Worm (Caenorhabditis elegans) whole organism, midembryonic: ENCODE measurements around the gene grl-13.

ENCODE experiments used
- T22C8.4 ChIP-seq: fragments of 200-800 bp; sonication (Bioruptor generic); IDR thresholded peaks from 2 replicates; pipeline ENCODE4 v1.3.6; 2022; ENCODE audit warnings: missing genetic modification characterization, missing compliant biosample characterization
- cog-1 ChIP-seq: sonication (generic microtip); optimal IDR thresholded peaks from 2 replicates; lab custom pipeline; 2016; ENCODE audit warnings: missing genetic modification characterization, missing compliant biosample characterization
- flt-1 ChIP-seq: fragments of 200-800 bp; sonication (Bioruptor generic); IDR thresholded peaks from 2 replicates; pipeline ENCODE4 v1.3.6; 2022; ENCODE audit warnings: missing genetic modification characterization, missing compliant biosample characterization
- klf-2 ChIP-seq: fragments of 200-800 bp; sonication (Bioruptor generic); conservative IDR thresholded peaks from 2 replicates; pipeline ENCODE4 v1.3.6; 2022; ENCODE audit warnings: missing genetic modification reagents, missing genetic modification characterization, missing compliant biosample characterization
- med-1 ChIP-seq: sonication (generic microtip); optimal IDR thresholded peaks from 2 replicates; lab custom pipeline; 2017; ENCODE audit warnings: missing genetic modification characterization, mild to moderate bottlenecking, missing compliant biosample characterization, antibody characterized with exemption, missing genetic modification reagents; ENCODE audit not compliant: insufficient read depth
- ref-1 ChIP-seq: fragments of 200-800 bp; sonication (Bioruptor generic); conservative IDR thresholded peaks from 2 replicates; pipeline ENCODE4 v1.3.6; 2022; ENCODE audit warnings: missing genetic modification reagents, missing genetic modification characterization, missing compliant biosample characterization
- tab-1 ChIP-seq: fragments of 200-800 bp; sonication (Bioruptor generic); IDR thresholded peaks from 2 replicates; pipeline ENCODE4 v1.3.6; 2022; ENCODE audit warnings: missing genetic modification characterization, missing compliant biosample characterization
- ztf-23 ChIP-seq: fragments of 200-800 bp; sonication (Bioruptor generic); IDR thresholded peaks from 2 replicates; pipeline ENCODE4 v1.3.6; 2022; ENCODE audit warnings: missing genetic modification reagents, missing genetic modification characterization, missing compliant biosample characterization
- ztf-29 ChIP-seq: fragments of 200-800 bp; sonication (Bioruptor generic); IDR thresholded peaks from 2 replicates; pipeline ENCODE4 v1.3.6; 2022; ENCODE audit warnings: missing genetic modification reagents, missing genetic modification characterization, missing compliant biosample characterization

grl-13 gene

ce11 chrV:4370515-4370914, 6.1 kb upstream of the grl-13 start:
- TF ChIP-seq tab-1 (GFP tag; lab: Robert Waterston, UW) (no peak), T22C8.4 (GFP tag; lab: Robert Waterston, UW) (no peak), flt-1 (no peak), ztf-23 (GFP tag; lab: Robert Waterston, UW) (no peak), klf-2 (GFP tag; lab: Robert Waterston, UW) (no peak), ztf-29 (no peak), cog-1 (tag; lab: Kevin White, UChicago) (no peak), ref-1 (GFP tag; lab: Robert Waterston, UW) (no peak), med-1 (GFP tag; lab: Kevin White, UChicago) (no peak)

DNA sequence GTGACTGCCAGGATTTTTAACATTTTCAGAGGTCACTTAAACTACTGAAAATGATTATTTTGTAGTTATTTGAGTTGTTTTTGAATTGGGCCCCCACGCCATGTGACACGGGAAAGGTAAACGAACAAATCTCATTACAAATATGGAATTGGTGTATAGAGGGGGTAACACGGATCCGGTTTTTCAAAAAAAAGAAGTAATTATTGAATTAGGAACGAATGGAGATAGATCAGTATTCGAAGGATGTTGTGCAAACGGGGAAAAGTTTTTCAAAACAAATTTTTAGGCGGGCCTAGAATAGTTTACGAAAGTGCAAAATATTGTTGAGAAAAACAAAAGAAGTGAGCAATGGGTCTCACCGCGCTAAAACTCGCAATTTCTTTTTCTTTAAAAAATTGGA, 2.0 kb upstream of the grl-13 start, which contains the start of gene F32D1.11:
Gene F32D1.11, minus strand, starts transcription at position 101 of the 400 bp plus-strand sequence.
- TF ChIP-seq ztf-29 (no peak), med-1 (GFP tag; lab: Kevin White, UChicago) (no peak)

- TF ChIP-seq ztf-23 (GFP tag; lab: Robert Waterston, UW) (no peak), ztf-29 (no peak), ref-1 (GFP tag; lab: Robert Waterston, UW) (no peak), T22C8.4 (GFP tag; lab: Robert Waterston, UW) (no peak), med-1 (GFP tag; lab: Kevin White, UChicago) (no peak), flt-1 (no peak), tab-1 (GFP tag; lab: Robert Waterston, UW) (no peak), cog-1 (tag; lab: Kevin White, UChicago) (no peak), klf-2 (GFP tag; lab: Robert Waterston, UW) (no peak)
These were observed 2.9 kb downstream of the grl-13 start, which contains the start of gene F32D1.3 for ce11 chrV:4361505-4361904. TSS of gene F32D1.3 (minus strand) at chrV:4361569.

ce11 chrV:4360018-4360417, 4.4 kb downstream of the grl-13 start:
- no peak for TF ChIP-seq klf-2 (GFP tag; lab: Robert Waterston, UW)
- TF ChIP-seq T22C8.4 (GFP tag; lab: Robert Waterston, UW) = no peak
- TF ChIP-seq tab-1 (GFP tag; lab: Robert Waterston, UW) = no peak
- TF ChIP-seq ztf-23 (GFP tag; lab: Robert Waterston, UW) = no peak
- no peak for TF ChIP-seq ztf-29
- no peak for TF ChIP-seq ref-1 (GFP tag; lab: Robert Waterston, UW)
- no peak for TF ChIP-seq cog-1 (tag; lab: Kevin White, UChicago)
- no peak for TF ChIP-seq flt-1
- no peak for TF ChIP-seq med-1 (GFP tag; lab: Kevin White, UChicago)

- TF ChIP-seq tab-1 (GFP tag; lab: Robert Waterston, UW) (no peak), ztf-29 (no peak), cog-1 (tag; lab: Kevin White, UChicago) (no peak)
These were observed 5.3 kb downstream of the grl-13 start for ce11 chrV:4359127-4359526.

- TF ChIP-seq cog-1 (tag; lab: Kevin White, UChicago) = peak; percentile 11
- TF ChIP-seq tab-1 (GFP tag; lab: Robert Waterston, UW) = no peak
These were observed 7.0 kb downstream of the grl-13 start for ce11 chrV:4357369-4357768.

DNA sequence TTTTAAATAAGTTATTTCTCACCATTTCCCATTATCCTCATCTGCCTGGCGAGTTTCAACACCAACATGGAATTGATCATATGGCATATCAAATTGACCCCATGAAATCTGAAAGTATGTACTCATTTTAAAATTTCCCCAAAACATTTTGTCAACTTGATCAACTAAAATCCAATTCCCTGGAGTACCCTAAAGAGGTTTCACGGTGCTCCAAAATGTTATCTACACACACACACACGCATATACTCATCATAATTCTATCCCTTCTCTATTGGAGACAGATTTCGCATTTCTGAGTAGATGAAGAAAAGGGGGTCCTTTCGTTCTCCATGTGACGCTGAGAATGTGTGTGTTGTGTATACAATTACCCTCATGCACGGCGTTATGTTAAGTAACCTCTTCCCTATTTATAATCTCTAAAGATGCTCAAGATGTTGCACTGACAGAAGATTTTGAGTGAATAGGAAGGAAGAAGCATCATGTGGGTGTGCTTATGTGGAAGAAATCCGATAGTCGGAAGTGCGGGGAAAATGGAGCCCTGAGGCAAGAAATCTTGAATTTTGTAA, 8.3 kb downstream of the grl-13 start:
- TF ChIP-seq flt-1 (no peak), ref-1 (GFP tag; lab: Robert Waterston, UW) (no peak), klf-2 (GFP tag; lab: Robert Waterston, UW) (no peak), cog-1 (tag; lab: Kevin White, UChicago) (no peak), T22C8.4 (GFP tag; lab: Robert Waterston, UW) (no peak), ztf-29 (no peak)

ce11 chrV:4346799-4347198, 17.6 kb downstream of the grl-13 start, which contains the start of gene mcm-7:
TSS of gene mcm-7 (plus strand) at chrV:4347166.
- TF ChIP-seq T22C8.4 (GFP tag; lab: Robert Waterston, UW) (no peak), med-1 (GFP tag; lab: Kevin White, UChicago) (no peak), ref-1 (GFP tag; lab: Robert Waterston, UW) (no peak)

DNA sequence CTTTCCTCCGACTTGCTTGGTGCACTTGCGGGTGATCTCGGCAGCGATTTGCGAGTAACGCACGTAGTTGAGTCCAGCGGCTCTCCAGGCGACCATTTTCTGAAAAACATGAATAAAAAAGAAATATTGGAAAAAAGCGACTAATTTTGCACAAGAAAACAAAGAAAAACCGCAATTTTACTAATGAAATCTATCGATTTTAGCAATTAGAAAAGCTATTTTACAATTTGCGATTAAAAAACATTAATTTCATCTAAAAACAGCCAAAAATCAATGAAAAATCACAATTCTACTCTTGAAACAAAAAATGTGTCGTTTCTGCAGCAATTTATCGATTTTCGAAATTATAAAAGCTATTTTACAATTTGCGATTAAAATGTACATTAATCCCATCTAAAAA, 18.1 kb downstream of the grl-13 start, which contains the start of gene hpo-18:
Gene hpo-18, minus strand, starts transcription at position 101 of the 400 bp plus-strand sequence.
- TF ChIP-seq ztf-29 (no peak), flt-1 (no peak), ref-1 (GFP tag; lab: Robert Waterston, UW) (no peak), ztf-23 (GFP tag; lab: Robert Waterston, UW) (no peak), T22C8.4 (GFP tag; lab: Robert Waterston, UW) (no peak), klf-2 (GFP tag; lab: Robert Waterston, UW) (no peak), med-1 (GFP tag; lab: Kevin White, UChicago) (no peak), tab-1 (GFP tag; lab: Robert Waterston, UW) (no peak), cog-1 (tag; lab: Kevin White, UChicago) (no peak)

DNA sequence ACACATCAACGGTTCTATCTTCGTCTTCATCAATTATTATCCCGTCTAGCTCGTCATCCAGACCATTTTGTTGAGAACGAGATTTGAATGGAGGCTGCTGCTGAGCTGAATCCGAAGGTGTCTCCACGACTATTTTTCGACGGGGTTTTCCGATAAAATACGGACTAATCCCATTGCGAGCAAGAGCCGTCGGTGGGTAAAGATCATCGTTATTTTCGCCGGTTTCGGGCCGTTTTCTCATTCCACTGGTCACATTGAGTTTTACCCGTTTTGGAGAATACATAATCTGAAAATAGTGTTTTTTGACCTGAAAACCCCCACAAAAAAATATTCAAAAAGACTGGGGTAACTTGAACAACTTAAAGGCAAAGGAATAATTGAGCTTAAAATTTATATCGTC, 18.7 kb downstream of the grl-13 start, which contains the start of gene figl-1:
Gene figl-1, minus strand, starts transcription at position 286 of the 400 bp plus-strand sequence.
- TF ChIP-seq tab-1 (GFP tag; lab: Robert Waterston, UW) = no peak
- no peak for TF ChIP-seq ref-1 (GFP tag; lab: Robert Waterston, UW)
- TF ChIP-seq cog-1 (tag; lab: Kevin White, UChicago) = no peak
- TF ChIP-seq ztf-23 (GFP tag; lab: Robert Waterston, UW) = no peak
- no peak for TF ChIP-seq flt-1
- TF ChIP-seq T22C8.4 (GFP tag; lab: Robert Waterston, UW) = no peak
- TF ChIP-seq klf-2 (GFP tag; lab: Robert Waterston, UW) = no peak
- no peak for TF ChIP-seq ztf-29
- TF ChIP-seq med-1 (GFP tag; lab: Kevin White, UChicago) = no peak
